Worm (Caenorhabditis elegans): Measurements from ENCODE around the gene F29A7.6.

The F29A7.6 gene

ce11 chrII:2772166-2772565, 19.8 kb upstream of the F29A7.6 start, which contains the start of gene sdz-10:
TSS of gene sdz-10 (minus strand) at chrII:2772266.
- TF ChIP-seq repo-1 (tag; optimal IDR thresholded peaks at IDR 0.05), result no peak
- no peak for TF ChIP-seq nhr-27 (tag; optimal IDR thresholded peaks at IDR 0.05)
- no peak for TF ChIP-seq ztf-18 (tag; optimal IDR thresholded peaks at IDR 0.05)
- TF ChIP-seq zim-3 (tag; optimal IDR thresholded peaks at IDR 0.05), result no peak
- no peak for TF ChIP-seq lsl-1 (GFP tag; optimal IDR thresholded peaks at IDR 0.05)
- no peak for TF ChIP-seq dpff-1 (tag; optimal IDR thresholded peaks at IDR 0.05)
- TF ChIP-seq nhr-120 (GFP tag; IDR thresholded peaks at IDR 0.05), result no peak
- TF ChIP-seq F22D6.2 (tag; optimal IDR thresholded peaks at IDR 0.05), result no peak
- no peak for TF ChIP-seq lir-1 (GFP tag; conservative IDR thresholded peaks at IDR 0.05)
- TF ChIP-seq ZK185.1 (tag; optimal IDR thresholded peaks at IDR 0.05; ENCODE audit: poor library complexity, severe bottlenecking), result no peak

ce11 chrII:2770788-2771187, 18.4 kb upstream of the F29A7.6 start, which contains the start of gene fbxb-105:
TSS of gene fbxb-105 (minus strand) at chrII:2770888.
- TF ChIP-seq somi-1 (GFP tag; optimal IDR thresholded peaks at IDR 0.05), result no peak

ce11 chrII:2769021-2769420, 16.6 kb upstream of the F29A7.6 start, which contains the start of gene F08D12.7:
TSS of gene F08D12.7 (minus strand) at chrII:2769121.
- no peak for TF ChIP-seq dpff-1 (tag; optimal IDR thresholded peaks at IDR 0.05)

ce11 chrII:2766331-2766730, 13.9 kb upstream of the F29A7.6 start, which contains the start of gene F08D12.15:
TSS of gene F08D12.15 (plus strand) at chrII:2766631.
- TF ChIP-seq zfh-2 (GFP tag; conservative IDR thresholded peaks at IDR 0.05), result no peak
- TF ChIP-seq ccch-3 (GFP tag; optimal IDR thresholded peaks at IDR 0.05), result no peak
- no peak for TF ChIP-seq nfyb-1 (GFP tag; IDR thresholded peaks at IDR 0.05)
- TF ChIP-seq die-1 (tag; optimal IDR thresholded peaks at IDR 0.05), result no peak
- TF ChIP-seq snpc-1.3 (tag; optimal IDR thresholded peaks at IDR 0.05; ENCODE audit: insufficient read depth), result no peak
- no peak for TF ChIP-seq tbp1 (GFP tag; optimal IDR thresholded peaks at IDR 0.05)
- no peak for TF ChIP-seq Y79H2A.3 (GFP tag; conservative IDR thresholded peaks at IDR 0.05)
- TF ChIP-seq ama-1 (optimal IDR thresholded peaks at IDR 0.05), result no peak
- TF ChIP-seq ama-1 (GFP tag; optimal IDR thresholded peaks at IDR 0.05), result no peak
- TF ChIP-seq Y53G8AR.9 (GFP tag; conservative IDR thresholded peaks at IDR 0.05), result no peak

ce11 chrII:2764664-2765063, 12.3 kb upstream of the F29A7.6 start, which contains the start of gene fbxb-108:
TSS of gene fbxb-108 (plus strand) at chrII:2764964.
- TF ChIP-seq F22D6.2 (tag; optimal IDR thresholded peaks at IDR 0.05) (no peak), ceh-100 (GFP tag; IDR thresholded peaks at IDR 0.05) (no peak), Y67H2A.10 (GFP tag; conservative IDR thresholded peaks at IDR 0.05) (no peak), snpc-1.1 (tag; optimal IDR thresholded peaks at IDR 0.05; ENCODE audit: insufficient read depth) (no peak), C06A6.2 (GFP tag; conservative IDR thresholded peaks at IDR 0.05) (no peak), lin-54 (GFP tag; optimal IDR thresholded peaks at IDR 0.05) (no peak), madf-8 (GFP tag; conservative IDR thresholded peaks at IDR 0.05) (no peak), hrde-1 (tag; optimal IDR thresholded peaks at IDR 0.05; ENCODE audit: borderline replicate concordance) (no peak)

- no peak for TF ChIP-seq ztf-25 (GFP tag; IDR thresholded peaks at IDR 0.05)
- no peak for TF ChIP-seq D2030.7 (GFP tag; IDR thresholded peaks at IDR 0.05)
- TF ChIP-seq C17E4.6 (GFP tag; IDR thresholded peaks at IDR 0.05), result no peak
- no peak for TF ChIP-seq lsy-27 (tag; optimal IDR thresholded peaks at IDR 0.05; ENCODE audit: borderline replicate concordance, insufficient read depth)
- no peak for TF ChIP-seq egrh-3 (GFP tag; IDR thresholded peaks at IDR 0.05)
- TF ChIP-seq unc-62 (GFP tag; optimal IDR thresholded peaks at IDR 0.05), result no peak
- TF ChIP-seq lin-40 (tag; optimal IDR thresholded peaks at IDR 0.05), result no peak
- TF ChIP-seq Y79H2A.3 (GFP tag; conservative IDR thresholded peaks at IDR 0.05), result no peak
- TF ChIP-seq nhr-120 (GFP tag; IDR thresholded peaks at IDR 0.05), result no peak
- no peak for TF ChIP-seq attf-5 (GFP tag; optimal IDR thresholded peaks at IDR 0.05)
- TF ChIP-seq rec-8 (tag; optimal IDR thresholded peaks at IDR 0.05), result no peak
Measured at ce11 chrII:2762108-2762507, 9.7 kb upstream of the F29A7.6 start, which contains the start of gene fbxb-106. TSS of gene fbxb-106 (plus strand) at chrII:2762408.
